Fruit fly (Drosophila melanogaster): ENCODE results near the gene CG8326.

- TF ChIP-seq ttk (optimal IDR thresholded peaks at IDR 0.05) (no peak), h (optimal IDR thresholded peaks at IDR 0.05) (no peak), Myc (optimal IDR thresholded peaks at IDR 0.05) (no peak), psq (optimal IDR thresholded peaks at IDR 0.05) (no peak)
Measured at dm6 chrX:17658207-17659118, 29.2 kb upstream of the CG8326 start.

Data from Kc167 (cell line).